Fruit fly (Drosophila melanogaster) whole organism, embryonic: ENCODE results near the gene CG10195.
A peak's percentile ranks its signal among the peaks of the same experiment; 100 is the strongest.

Experiments
- Aef1 ChIP-seq: fragments of 200-800 bp; sonication (Bioruptor generic); IDR thresholded peaks from 3 replicates; pipeline ENCODE4 v1.3.6; 2022; ENCODE audit warnings: missing biosample characterization, missing genetic modification characterization
- Atf-2 ChIP-seq: fragments of 200-800 bp; sonication (Bioruptor generic); optimal IDR thresholded peaks from 2 replicates; lab custom pipeline; 2016; ENCODE audit warnings: missing biosample characterization, missing genetic modification characterization
- CG10147 ChIP-seq: fragments of 200-800 bp; sonication (Bioruptor generic); optimal IDR thresholded peaks from 2 replicates; lab custom pipeline; 2019; ENCODE audit warnings: missing biosample characterization, mild to moderate bottlenecking, missing genetic modification characterization, moderate library complexity
- CG10267 ChIP-seq: fragments of 200-800 bp; sonication (Bioruptor generic); optimal IDR thresholded peaks from 2 replicates; lab custom pipeline; 2018; ENCODE audit warnings: missing biosample characterization, mild to moderate bottlenecking, missing genetic modification characterization, moderate library complexity
- CG10543 ChIP-seq: fragments of 200-800 bp; sonication (Bioruptor generic); optimal IDR thresholded peaks from 3 replicates; lab custom pipeline; 2017; ENCODE audit warnings: missing biosample characterization, mild to moderate bottlenecking, missing genetic modification characterization, moderate library complexity
- CG11723 ChIP-seq: fragments of 200-800 bp; sonication (Bioruptor generic); optimal IDR thresholded peaks from 2 replicates; lab custom pipeline; 2017; ENCODE audit warnings: missing biosample characterization, mild to moderate bottlenecking, missing genetic modification characterization
- CG15011 ChIP-seq: fragments of 200-800 bp; sonication (Bioruptor generic); optimal IDR thresholded peaks from 3 replicates; lab custom pipeline; 2018; ENCODE audit warnings: missing biosample characterization, mild to moderate bottlenecking, missing genetic modification characterization
- CG16813 ChIP-seq: fragments of 200-800 bp; sonication (Bioruptor generic); IDR thresholded peaks from 3 replicates; pipeline ENCODE4 v1.3.6; 2022; ENCODE audit warnings: missing biosample characterization, missing genetic modification characterization; ENCODE audit not compliant: partially characterized antibody
- CG18476 ChIP-seq: fragments of 200-800 bp; sonication (Bioruptor generic); optimal IDR thresholded peaks from 2 replicates; lab custom pipeline; 2016; ENCODE audit warnings: missing biosample characterization, mild to moderate bottlenecking, missing genetic modification characterization
- CG34376 ChIP-seq: fragments of 200-800 bp; sonication (Bioruptor generic); optimal IDR thresholded peaks from 2 replicates; lab custom pipeline; 2018; ENCODE audit warnings: missing biosample characterization, mild to moderate bottlenecking, missing genetic modification characterization
- CG42726 ChIP-seq: fragments of 200-800 bp; sonication (Bioruptor generic); IDR thresholded peaks from 2 replicates; pipeline ENCODE4 v1.3.6; 2022; ENCODE audit warnings: missing biosample characterization, missing genetic modification characterization; ENCODE audit not compliant: partially characterized antibody
- CG4730 ChIP-seq: fragments of 200-800 bp; sonication (Bioruptor generic); IDR thresholded peaks from 2 replicates; pipeline ENCODE4 v1.3.6; 2022; ENCODE audit warnings: missing biosample characterization, missing genetic modification characterization
- CG7556 ChIP-seq: fragments of 200-800 bp; sonication (Bioruptor generic); optimal IDR thresholded peaks from 2 replicates; lab custom pipeline; 2017; ENCODE audit warnings: missing biosample characterization, mild to moderate bottlenecking, missing genetic modification characterization
- CG8290 ChIP-seq, 3 experiments: fragments of 200-800 bp; sonication (Bioruptor generic); optimal IDR thresholded peaks; 2 replicates each; lab custom pipeline; 2016 to 2019; ENCODE audit warnings: missing biosample characterization in 3 of 3, missing genetic modification characterization in 3 of 3, mild to moderate bottlenecking in 2 of 3, moderate library complexity in 1 of 3
- CG8359 ChIP-seq: fragments of 200-800 bp; sonication (Bioruptor generic); optimal IDR thresholded peaks from 2 replicates; lab custom pipeline; 2017; ENCODE audit warnings: missing biosample characterization, mild to moderate bottlenecking, missing genetic modification characterization, borderline replicate concordance
- CG8924 ChIP-seq: fragments of 200-800 bp; optimal IDR thresholded peaks from 3 replicates; lab custom pipeline; 2019; ENCODE audit warnings: missing biosample characterization, mild to moderate bottlenecking, missing genetic modification characterization, moderate library complexity
- CG9817 ChIP-seq: fragments of 200-800 bp; sonication (Bioruptor generic); optimal IDR thresholded peaks from 2 replicates; lab custom pipeline; 2018; ENCODE audit warnings: missing biosample characterization, mild to moderate bottlenecking, missing genetic modification characterization, moderate library complexity
- CHES-1-like ChIP-seq: fragments of 200-800 bp; sonication (Bioruptor generic); optimal IDR thresholded peaks from 2 replicates; lab custom pipeline; 2016; ENCODE audit warnings: missing biosample characterization, missing genetic modification characterization
- E2f2 ChIP-seq: fragments of 200-800 bp; sonication (Bioruptor generic); IDR thresholded peaks from 2 replicates; pipeline ENCODE4 v1.3.6; 2022; ENCODE audit warnings: missing biosample characterization, missing genetic modification characterization
- Gsc ChIP-seq: fragments of 200-800 bp; sonication (Bioruptor generic); IDR thresholded peaks from 2 replicates; pipeline ENCODE4 v1.3.6; 2022; ENCODE audit warnings: missing biosample characterization, missing genetic modification characterization
- Hr78 ChIP-seq, 2 experiments: fragments of 200-800 bp in 1 of 2; fragments of >200 bp in 1 of 2; sonication (Bioruptor generic) in 1 of 2; optimal IDR thresholded peaks; 2 replicates each; lab custom pipeline; 2017 to 2019; ENCODE audit warnings: missing biosample characterization in 2 of 2, missing genetic modification characterization in 2 of 2, mild to moderate bottlenecking in 1 of 2, moderate library complexity in 1 of 2
- Hsf ChIP-seq: fragments of 200-800 bp; sonication (Bioruptor generic); optimal IDR thresholded peaks from 3 replicates; lab custom pipeline; 2016; ENCODE audit warnings: missing biosample characterization, missing genetic modification characterization
- Lpt ChIP-seq: fragments of >200 bp; optimal IDR thresholded peaks from 2 replicates; lab custom pipeline; 2018; ENCODE audit warnings: missing biosample characterization, missing genetic modification characterization
- MTF-1 ChIP-seq: fragments of 200-800 bp; sonication (Bioruptor generic); optimal IDR thresholded peaks from 2 replicates; lab custom pipeline; 2018; ENCODE audit warnings: missing biosample characterization, mild to moderate bottlenecking, missing genetic modification characterization, borderline replicate concordance
- Mad ChIP-seq: fragments of 200-800 bp; sonication (Bioruptor generic); optimal IDR thresholded peaks from 2 replicates; lab custom pipeline; 2016; ENCODE audit warnings: missing biosample characterization, missing genetic modification characterization
- Ravus ChIP-seq: fragments of 200-800 bp; sonication (Bioruptor generic); IDR thresholded peaks from 2 replicates; pipeline ENCODE4 v1.3.6; 2022; ENCODE audit warnings: missing biosample characterization, missing genetic modification characterization
- Rfx ChIP-seq: fragments of 200-800 bp; sonication (Bioruptor generic); IDR thresholded peaks from 2 replicates; pipeline ENCODE4 v1.3.6; 2022; ENCODE audit warnings: missing biosample characterization, missing genetic modification characterization
- Sin3A ChIP-seq: fragments of >200 bp; optimal IDR thresholded peaks from 2 replicates; lab custom pipeline; 2018
- Sox102F ChIP-seq: fragments of 200-800 bp; sonication (Bioruptor generic); optimal IDR thresholded peaks from 2 replicates; lab custom pipeline; 2018; ENCODE audit warnings: missing biosample characterization, mild to moderate bottlenecking, missing genetic modification characterization, moderate library complexity
- Taf1 ChIP-seq: fragments of 200-800 bp; sonication (Bioruptor generic); IDR thresholded peaks from 2 replicates; pipeline ENCODE4 v1.3.6; 2022; ENCODE audit warnings: missing biosample characterization, missing genetic modification characterization
- ato ChIP-seq: fragments of 200-800 bp; sonication (Bioruptor generic); IDR thresholded peaks from 2 replicates; pipeline ENCODE4 v1.3.6; 2022; ENCODE audit warnings: missing biosample characterization, missing genetic modification characterization; ENCODE audit not compliant: partially characterized antibody
- cg ChIP-seq: fragments of 200-800 bp; sonication (Bioruptor generic); optimal IDR thresholded peaks from 3 replicates; lab custom pipeline; 2019; ENCODE audit warnings: missing biosample characterization, mild to moderate bottlenecking, missing genetic modification characterization, moderate library complexity
- dm ChIP-seq: fragments of 200-800 bp; sonication (Bioruptor generic); optimal IDR thresholded peaks from 3 replicates; lab custom pipeline; 2016; ENCODE audit warnings: missing biosample characterization, missing genetic modification characterization
- dmrt99B ChIP-seq: fragments of 200-800 bp; sonication (Bioruptor generic); optimal IDR thresholded peaks from 2 replicates; lab custom pipeline; 2018; ENCODE audit warnings: missing biosample characterization, mild to moderate bottlenecking, missing genetic modification characterization, moderate library complexity
- dysf ChIP-seq: fragments of 200-800 bp; sonication (Bioruptor generic); IDR thresholded peaks from 3 replicates; pipeline ENCODE4 v1.3.6; 2022; ENCODE audit warnings: missing biosample characterization, missing genetic modification characterization
- ind ChIP-seq: fragments of 200-800 bp; sonication (Bioruptor generic); optimal IDR thresholded peaks from 3 replicates; lab custom pipeline; 2016; ENCODE audit warnings: missing biosample characterization, missing genetic modification characterization
- lmd ChIP-seq: fragments of 200-800 bp; sonication (Bioruptor generic); IDR thresholded peaks from 2 replicates; pipeline ENCODE4 v1.3.6; 2022; ENCODE audit warnings: missing biosample characterization, missing genetic modification characterization
- lola ChIP-seq, 3 experiments: fragments of >200 bp in 2 of 3; fragments of 200-800 bp in 1 of 3; sonication (Bioruptor generic) in 1 of 3; optimal IDR thresholded peaks; 2 replicates each; lab custom pipeline; 2017 to 2019; ENCODE audit warnings: missing biosample characterization in 3 of 3, missing genetic modification characterization in 3 of 3, mild to moderate bottlenecking in 1 of 3, moderate library complexity in 1 of 3
- onecut ChIP-seq: fragments of 200-800 bp; sonication (Bioruptor generic); IDR thresholded peaks from 2 replicates; pipeline ENCODE4 v1.3.6; 2022; ENCODE audit warnings: missing biosample characterization, missing genetic modification characterization
- pnt ChIP-seq: fragments of 200-800 bp; sonication (Bioruptor generic); optimal IDR thresholded peaks from 3 replicates; lab custom pipeline; 2016; ENCODE audit warnings: missing biosample characterization, missing genetic modification characterization
- scrt ChIP-seq: fragments of 200-800 bp; sonication (Bioruptor generic); optimal IDR thresholded peaks from 2 replicates; lab custom pipeline; 2018; ENCODE audit warnings: missing biosample characterization, mild to moderate bottlenecking, missing genetic modification characterization, moderate library complexity
- sna ChIP-seq: fragments of 200-800 bp; sonication (Bioruptor generic); IDR thresholded peaks from 2 replicates; pipeline ENCODE4 v1.3.6; 2022; ENCODE audit warnings: missing biosample characterization, missing genetic modification characterization; ENCODE audit not compliant: partially characterized antibody
- stwl ChIP-seq: fragments of 200-800 bp; sonication (Bioruptor generic); optimal IDR thresholded peaks from 3 replicates; lab custom pipeline; 2018; ENCODE audit warnings: missing biosample characterization, mild to moderate bottlenecking, missing genetic modification characterization, moderate library complexity
- tll ChIP-seq, 2 experiments: fragments of 200-800 bp in 1 of 2; fragments of >200 bp in 1 of 2; sonication (Bioruptor generic) in 1 of 2; optimal IDR thresholded peaks; 2 replicates each; lab custom pipeline; 2017 to 2019; ENCODE audit warnings: missing biosample characterization in 2 of 2, missing genetic modification characterization in 2 of 2, mild to moderate bottlenecking in 1 of 2, moderate library complexity in 1 of 2
- tna ChIP-seq: fragments of 200-800 bp; sonication (Bioruptor generic); IDR thresholded peaks from 2 replicates; pipeline ENCODE4 v1.3.6; 2022; ENCODE audit warnings: missing biosample characterization, missing genetic modification characterization; ENCODE audit not compliant: partially characterized antibody
- unpg ChIP-seq: fragments of 200-800 bp; sonication (Bioruptor generic); optimal IDR thresholded peaks from 3 replicates; lab custom pipeline; 2018; ENCODE audit warnings: missing biosample characterization, mild to moderate bottlenecking, missing genetic modification characterization, moderate library complexity
- usp ChIP-seq: fragments of >200 bp; optimal IDR thresholded peaks from 2 replicates; lab custom pipeline; 2017; ENCODE audit warnings: missing biosample characterization, missing genetic modification characterization
- vfl ChIP-seq: fragments of 200-800 bp; sonication (Bioruptor generic); optimal IDR thresholded peaks from 2 replicates; lab custom pipeline; 2016; ENCODE audit warnings: missing biosample characterization, missing genetic modification characterization
- wek ChIP-seq: fragments of 200-800 bp; sonication (Bioruptor generic); optimal IDR thresholded peaks from 3 replicates; lab custom pipeline; 2018; ENCODE audit warnings: missing biosample characterization, mild to moderate bottlenecking, missing genetic modification characterization, moderate library complexity

The CG10195 gene

dm6 chr2L:19444734-19445140 is 39.8 kb downstream of the CG10195 start, which contains the start of gene Hs2st (continued):
- peak; percentile 96 for TF ChIP-seq Atf-2 (GFP tag; lab: Kevin White, UChicago)
- peak; percentile 93 for TF ChIP-seq CG18476
- peak; percentile 89 for TF ChIP-seq Sox102F
- no peak; the same call in 1 of the 2 replicates for TF ChIP-seq ato (GFP tag; lab: Robert Waterston, UW)
- peak; percentile 89 for TF ChIP-seq unpg (GFP tag; lab: Kevin White, UChicago)
- peak; percentile 91 for TF ChIP-seq CG10543
- peak; percentile 99 for TF ChIP-seq CG10267 (tag; lab: Kevin White, UChicago)
- TF ChIP-seq tll (GFP tag; optimal IDR thresholded peaks at IDR 0.05; lab: Kevin White, UChicago): peak; percentile 50 to 94
- peak; percentile 97 for TF ChIP-seq ind (GFP tag; lab: Kevin White, UChicago)
- TF ChIP-seq Ravus (GFP tag; lab: Robert Waterston, UW): peak; percentile 79
- TF ChIP-seq CG16813 (GFP tag; lab: Robert Waterston, UW): peak; percentile 52; the same call in 2 of the 3 replicates
- peak; percentile 90 for TF ChIP-seq Taf1 (GFP tag; lab: Robert Waterston, UW)
- peak; percentile 94 for TF ChIP-seq CG8290 (GFP tag; optimal IDR thresholded peaks at IDR 0.05; lab: Kevin White, UChicago)
- TF ChIP-seq CG8290 (tag; optimal IDR thresholded peaks at IDR 0.05; lab: Kevin White, UChicago): peak; percentile 83 to 95
- peak; percentile 89 for TF ChIP-seq dm (GFP tag; lab: Kevin White, UChicago)
- TF ChIP-seq Mad (GFP tag; lab: Kevin White, UChicago): peak; percentile 95
- TF ChIP-seq Lpt (GFP tag; lab: Kevin White, UChicago): no peak
- TF ChIP-seq Hsf (GFP tag; lab: Kevin White, UChicago): peak; percentile 97
- TF ChIP-seq Sin3A (lab: Kevin White, UChicago): peak; percentile 98
- TF ChIP-seq dmrt99B (tag; lab: Kevin White, UChicago): peak; percentile 86
- peak; percentile 87 for TF ChIP-seq Gsc (GFP tag; lab: Robert Waterston, UW)
- TF ChIP-seq onecut (GFP tag; lab: Robert Waterston, UW): peak; percentile 64; the same call in 1 of the 2 replicates
- TF ChIP-seq CG42726 (GFP tag; lab: Robert Waterston, UW): no peak
- peak; percentile 46 for TF ChIP-seq wek
- TF ChIP-seq stwl (tag; lab: Kevin White, UChicago): peak; percentile 89
- peak; percentile 96 for TF ChIP-seq lmd (GFP tag; lab: Robert Waterston, UW)
- peak; percentile 94 for TF ChIP-seq dysf (GFP tag; lab: Robert Waterston, UW)
- peak; percentile 96 for TF ChIP-seq Rfx (GFP tag; lab: Robert Waterston, UW)
- TF ChIP-seq Aef1 (GFP tag; lab: Robert Waterston, UW): peak; percentile 94
- TF ChIP-seq CG11723: peak; percentile 85
- peak; percentile 90 for TF ChIP-seq CG4730 (GFP tag; lab: Robert Waterston, UW)
- TF ChIP-seq Hr78 (GFP tag; optimal IDR thresholded peaks at IDR 0.05; lab: Kevin White, UChicago): no peak
- TF ChIP-seq CG8924 (tag; lab: Kevin White, UChicago): peak; percentile 88
- TF ChIP-seq pnt (GFP tag; lab: Kevin White, UChicago): peak; percentile 95
- peak; percentile 37 for TF ChIP-seq CG8359 (GFP tag; lab: Kevin White, UChicago)
- TF ChIP-seq lola (GFP tag; optimal IDR thresholded peaks at IDR 0.05; lab: Kevin White, UChicago): peak in 1 of 3 experiments; percentile 88
- TF ChIP-seq vfl (GFP tag; lab: Kevin White, UChicago): peak; percentile 95
- TF ChIP-seq CHES-1-like: peak; percentile 97
- TF ChIP-seq E2f2 (GFP tag; lab: Robert Waterston, UW): peak; percentile 79
- peak; percentile 86 for TF ChIP-seq CG34376 (GFP tag; lab: Kevin White, UChicago)
- TF ChIP-seq CG15011 (GFP tag; lab: Kevin White, UChicago): peak; percentile 80
- TF ChIP-seq scrt (GFP tag; lab: Kevin White, UChicago): no peak
- TF ChIP-seq CG7556 (GFP tag; lab: Kevin White, UChicago): peak; percentile 88
- TF ChIP-seq CG10147 (GFP tag; lab: Kevin White, UChicago): peak; percentile 91
- peak; percentile 95 for TF ChIP-seq CG9817 (tag; lab: Kevin White, UChicago)
- no peak for TF ChIP-seq tna
- no peak for TF ChIP-seq usp (GFP tag; lab: Kevin White, UChicago)
- TF ChIP-seq cg: no peak
- no peak; the same call in 1 of the 2 replicates for TF ChIP-seq sna (GFP tag; lab: Robert Waterston, UW)
- TF ChIP-seq MTF-1 (GFP tag; lab: Kevin White, UChicago): peak; percentile 42
